Worm (Caenorhabditis elegans) whole organism, L1 larva: ENCODE measurements around the gene str-149.

Source experiments
- C04F5.9 ChIP-seq: sonication (generic microtip); optimal IDR thresholded peaks from 2 replicates; lab custom pipeline; 2016; ENCODE audit warnings: missing genetic modification characterization, missing compliant biosample characterization
- alr-1 ChIP-seq: fragments of 200-800 bp; sonication (Bioruptor generic); optimal IDR thresholded peaks from 2 replicates; lab custom pipeline; 2018; ENCODE audit warnings: borderline replicate concordance, mild to moderate bottlenecking, missing genetic modification characterization, missing compliant biosample characterization
- ama-1 ChIP-seq: fragments of 150-350 bp; optimal IDR thresholded peaks from 2 replicates; lab custom pipeline; 2014
- ceh-8 ChIP-seq: fragments of 200-800 bp; sonication (Bioruptor generic); optimal IDR thresholded peaks from 2 replicates; lab custom pipeline; 2018; ENCODE audit warnings: mild to moderate bottlenecking, missing genetic modification characterization, moderate library complexity, missing compliant biosample characterization
- egl-27 ChIP-seq, 2 experiments: fragments of 150-350 bp in 1 of 2; sonication (generic microtip); optimal IDR thresholded peaks; 3 replicates each; lab custom pipeline; 2017 to 2018; ENCODE audit warnings: missing biosample characterization in 2 of 2, missing genetic modification characterization in 2 of 2, missing genetic modification reagents in 2 of 2
- irx-1 ChIP-seq: sonication (generic microtip); optimal IDR thresholded peaks from 2 replicates; lab custom pipeline; 2016; ENCODE audit warnings: missing genetic modification characterization, missing compliant biosample characterization
- nhr-11 ChIP-seq: fragments of 150-350 bp; optimal IDR thresholded peaks from 2 replicates; lab custom pipeline; 2014; ENCODE audit warnings: missing biosample characterization, missing genetic modification characterization
- nhr-77 ChIP-seq: fragments of 150-350 bp; optimal IDR thresholded peaks from 2 replicates; lab custom pipeline; 2014; ENCODE audit warnings: missing biosample characterization, missing genetic modification characterization
- pag-3 ChIP-seq: sonication (generic microtip); optimal IDR thresholded peaks from 2 replicates; lab custom pipeline; 2017; ENCODE audit warnings: missing genetic modification characterization, mild to moderate bottlenecking, missing compliant biosample characterization, antibody characterized with exemption, borderline replicate concordance; ENCODE audit not compliant: insufficient read depth
- rnt-1 ChIP-seq: sonication (generic microtip); optimal IDR thresholded peaks from 2 replicates; lab custom pipeline; 2016; ENCODE audit warnings: mild to moderate bottlenecking, missing genetic modification characterization, moderate library complexity, missing compliant biosample characterization
- tlp-1 ChIP-seq: fragments of 150-350 bp; optimal IDR thresholded peaks from 2 replicates; lab custom pipeline; 2014; ENCODE audit warnings: missing biosample characterization, missing genetic modification characterization
- unc-130 ChIP-seq: fragments of 150-350 bp; optimal IDR thresholded peaks from 2 replicates; lab custom pipeline; 2017; ENCODE audit warnings: missing biosample characterization, missing genetic modification characterization, inconsistent platforms
- unc-30 ChIP-seq: sonication (generic microtip); optimal IDR thresholded peaks from 2 replicates; lab custom pipeline; 2017; ENCODE audit warnings: missing biosample characterization, missing genetic modification characterization
- ztf-11 ChIP-seq, 2 experiments: sonication (generic microtip); optimal IDR thresholded peaks; 2 replicates each; lab custom pipeline; 2016 to 2017; ENCODE audit warnings: missing genetic modification characterization in 2 of 2, missing biosample characterization in 1 of 2, missing compliant biosample characterization in 1 of 2

- TF ChIP-seq C04F5.9 (tag; lab: Kevin White, UChicago) (no peak), irx-1 (tag; lab: Kevin White, UChicago) (no peak), tlp-1 (tag; lab: Kevin White, UChicago) (no peak), unc-30 (tag; lab: Kevin White, UChicago) (no peak), nhr-77 (tag; lab: Kevin White, UChicago) (no peak), egl-27 (tag; optimal IDR thresholded peaks at IDR 0.05; lab: Kevin White, UChicago) (no peak), ama-1 (lab: Kevin White, UChicago) (no peak), alr-1 (tag; lab: Kevin White, UChicago) (no peak), unc-130 (tag; lab: Kevin White, UChicago) (no peak), nhr-11 (tag; lab: Kevin White, UChicago) (no peak), rnt-1 (tag; lab: Kevin White, UChicago) (no peak), pag-3 (tag; lab: Kevin White, UChicago) (no peak), ztf-11 (tag; optimal IDR thresholded peaks at IDR 0.05; lab: Kevin White, UChicago) (no peak), ceh-8 (GFP tag; lab: Kevin White, UChicago) (no peak)
These were observed 32.6 kb upstream of the str-149 start for ce11 chrV:16540657-16541056.
